Fruit fly (Drosophila melanogaster) S2 (cell line): Measurements from ENCODE around the gene Stat92E.
A peak's percentile ranks its signal among the peaks of the same experiment; 100 is the strongest.

Experiments used
- CG8478 ChIP-seq: fragments of >200 bp; optimal IDR thresholded peaks from 2 replicates; lab custom pipeline; 2018
- CTCF ChIP-seq, 2 experiments: fragments of >200 bp; optimal IDR thresholded peaks; 2 replicates each; lab custom pipeline; 2018

DNA sequence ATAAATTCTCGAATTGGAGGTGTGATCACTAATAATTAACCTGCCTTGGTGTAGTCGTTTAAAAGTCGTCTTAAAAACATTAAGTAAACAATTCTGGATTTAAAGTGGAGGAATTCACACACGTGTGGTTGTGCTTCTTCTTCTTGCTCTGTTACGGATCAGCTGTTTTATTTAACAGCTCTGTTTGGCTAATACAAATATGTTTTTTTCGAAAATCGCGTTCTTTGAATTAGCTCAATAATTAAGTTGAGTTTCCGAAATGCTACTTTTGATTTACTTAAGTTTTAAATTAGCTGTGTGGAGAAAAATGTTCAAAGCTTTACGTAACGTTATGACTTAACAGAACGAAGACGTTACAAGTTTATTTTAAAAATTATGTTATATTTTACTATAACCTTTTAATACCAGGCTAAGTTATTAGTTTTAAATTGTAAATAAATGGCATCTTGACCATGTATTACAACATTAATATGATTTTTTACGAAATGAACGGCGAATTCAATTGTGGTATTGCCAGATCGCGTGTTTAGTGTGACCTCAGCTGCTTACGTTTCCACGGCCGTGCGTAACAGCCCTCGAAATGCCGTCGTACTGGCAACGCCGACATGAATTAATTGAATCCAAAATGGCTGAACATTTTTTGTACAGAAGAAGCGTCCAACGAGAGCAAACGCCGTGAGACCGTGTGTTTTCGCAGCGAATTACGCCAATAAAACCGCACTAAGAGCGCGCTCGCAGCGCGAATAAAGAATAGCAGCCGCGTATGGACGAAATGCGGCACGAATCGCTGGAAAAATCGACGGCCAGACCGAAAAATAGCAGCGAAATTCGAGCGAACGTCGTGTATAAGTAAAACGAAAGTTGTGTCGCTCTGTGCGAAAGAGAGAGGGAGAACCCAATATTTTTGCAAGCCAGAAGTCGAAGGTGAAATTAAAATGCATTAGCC is 40.7 kb upstream of the Stat92E start, which contains the start of the genes Pus1 and bon:
- no peak for TF ChIP-seq CG8478 (lab: Kevin White, UChicago)
- peak in 1 of 2 experiments; percentile 5 for TF ChIP-seq CTCF (optimal IDR thresholded peaks at IDR 0.05; lab: Kevin White, UChicago)
